Worm (Caenorhabditis elegans) whole organism, L4/young adult: Measurements from ENCODE around the gene hil-6.

ENCODE experiments used
- W03F9.2 ChIP-seq: fragments of 150-350 bp; optimal IDR thresholded peaks from 2 replicates; lab custom pipeline; 2014; ENCODE audit warnings: missing biosample characterization, missing genetic modification characterization
- dao-5 ChIP-seq: sonication (generic microtip); optimal IDR thresholded peaks from 2 replicates; lab custom pipeline; 2016; ENCODE audit warnings: missing genotype, missing genetic modification characterization, moderate library complexity, missing compliant biosample characterization
- him-1 ChIP-seq: sonication (generic microtip); optimal IDR thresholded peaks from 2 replicates; lab custom pipeline; 2016; ENCODE audit warnings: missing genotype, missing genetic modification reagents, missing genetic modification characterization, missing compliant biosample characterization

DNA sequence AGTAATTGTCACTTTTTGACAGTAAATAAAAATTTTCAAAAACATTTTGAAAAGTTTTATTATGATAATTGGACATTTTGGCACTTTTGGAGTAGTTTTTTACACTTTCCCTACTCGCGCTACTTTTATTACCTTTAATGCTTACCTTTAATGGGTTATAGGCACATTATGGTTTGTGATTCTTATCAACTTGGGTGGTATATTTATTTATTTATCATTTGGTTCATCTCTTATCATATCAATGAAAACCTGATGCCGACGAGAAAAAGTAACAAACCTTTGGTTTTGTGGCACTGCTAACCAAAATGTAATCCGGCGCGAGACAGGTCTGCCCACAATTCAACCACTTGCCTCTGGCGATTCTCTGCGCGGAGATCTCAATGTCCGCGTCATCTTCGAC, 33.0 kb downstream of the hil-6 start:
- TF ChIP-seq him-1 = no peak
- TF ChIP-seq W03F9.2 (tag; lab: Kevin White, UChicago) = no peak
- TF ChIP-seq dao-5 = no peak
